Fruit fly (Drosophila melanogaster) whole organism, embryonic: ENCODE data around the gene Rab14.

Experiments used
- Atf-2 ChIP-seq: fragments of 200-800 bp; sonication (Bioruptor generic); optimal IDR thresholded peaks from 2 replicates; lab custom pipeline; 2016; ENCODE audit warnings: missing biosample characterization, missing genetic modification characterization
- B-H2 ChIP-seq: fragments of 200-800 bp; sonication (Bioruptor generic); optimal IDR thresholded peaks from 2 replicates; lab custom pipeline; 2018; ENCODE audit warnings: missing biosample characterization, mild to moderate bottlenecking, missing genetic modification characterization
- CG1024 ChIP-seq: fragments of 200-800 bp; sonication (Bioruptor generic); IDR thresholded peaks from 2 replicates; pipeline ENCODE4 v1.3.6; 2022; ENCODE audit warnings: missing biosample characterization, missing genetic modification characterization
- CG10462 ChIP-seq: fragments of 200-800 bp; sonication (Bioruptor generic); optimal IDR thresholded peaks from 2 replicates; lab custom pipeline; 2016; ENCODE audit warnings: missing biosample characterization, missing genetic modification characterization
- CG11085 ChIP-seq: fragments of 200-800 bp; sonication (Bioruptor generic); IDR thresholded peaks from 2 replicates; pipeline ENCODE4 v1.3.6; 2022; ENCODE audit warnings: missing biosample characterization, missing genetic modification characterization
- CG11723 ChIP-seq: fragments of 200-800 bp; sonication (Bioruptor generic); optimal IDR thresholded peaks from 2 replicates; lab custom pipeline; 2017; ENCODE audit warnings: missing biosample characterization, mild to moderate bottlenecking, missing genetic modification characterization
- CG14014 ChIP-seq: fragments of 200-800 bp; sonication (Bioruptor generic); IDR thresholded peaks from 2 replicates; pipeline ENCODE4 v1.3.6; 2022; ENCODE audit warnings: missing biosample characterization, missing genetic modification characterization
- CG14965 ChIP-seq: fragments of 200-800 bp; sonication (Bioruptor generic); optimal IDR thresholded peaks from 2 replicates; lab custom pipeline; 2016; ENCODE audit warnings: missing biosample characterization, missing genetic modification characterization, borderline replicate concordance
- CG15073 ChIP-seq: fragments of 200-800 bp; sonication (Bioruptor generic); optimal IDR thresholded peaks from 2 replicates; lab custom pipeline; 2016; ENCODE audit warnings: missing biosample characterization, missing genetic modification characterization
- CG17359 ChIP-seq: fragments of 200-800 bp; sonication (Bioruptor generic); optimal IDR thresholded peaks from 3 replicates; lab custom pipeline; 2018; ENCODE audit warnings: missing biosample characterization, mild to moderate bottlenecking, missing genetic modification characterization, moderate library complexity
- CG1832 ChIP-seq: fragments of 200-800 bp; sonication (Bioruptor generic); optimal IDR thresholded peaks from 2 replicates; lab custom pipeline; 2017; ENCODE audit warnings: missing biosample characterization, mild to moderate bottlenecking, missing genetic modification characterization, inconsistent platforms
- CG18599 ChIP-seq: fragments of 200-800 bp; sonication (Bioruptor generic); optimal IDR thresholded peaks from 3 replicates; lab custom pipeline; 2017; ENCODE audit warnings: missing biosample characterization, missing genetic modification characterization, mild to moderate bottlenecking, moderate library complexity, missing genetic modification reagents
- CG2129 ChIP-seq: fragments of 200-800 bp; sonication (Bioruptor generic); IDR thresholded peaks from 2 replicates; pipeline ENCODE4 v1.3.6; 2022; ENCODE audit warnings: missing biosample characterization, missing genetic modification characterization; ENCODE audit not compliant: partially characterized antibody
- CG32532 ChIP-seq: fragments of 200-800 bp; sonication (Bioruptor generic); IDR thresholded peaks from 2 replicates; pipeline ENCODE4 v1.3.6; 2022; ENCODE audit warnings: missing biosample characterization, missing genetic modification characterization
- CG34224 ChIP-seq: fragments of 200-800 bp; sonication (Bioruptor generic); IDR thresholded peaks from 3 replicates; pipeline ENCODE4 v1.3.6; 2022; ENCODE audit warnings: missing biosample characterization, missing genetic modification characterization; ENCODE audit not compliant: partially characterized antibody
- CG4730 ChIP-seq: fragments of 200-800 bp; sonication (Bioruptor generic); IDR thresholded peaks from 2 replicates; pipeline ENCODE4 v1.3.6; 2022; ENCODE audit warnings: missing biosample characterization, missing genetic modification characterization
- CG4854 ChIP-seq: fragments of 200-800 bp; sonication (Bioruptor generic); optimal IDR thresholded peaks from 2 replicates; lab custom pipeline; 2016; ENCODE audit warnings: missing biosample characterization, missing genetic modification characterization, inconsistent platforms
- CG8089 ChIP-seq: fragments of 200-800 bp; sonication (Bioruptor generic); optimal IDR thresholded peaks from 3 replicates; lab custom pipeline; 2016; ENCODE audit warnings: missing biosample characterization, missing genetic modification characterization
- CG8281 ChIP-seq: fragments of 200-800 bp; sonication (Bioruptor generic); optimal IDR thresholded peaks from 2 replicates; lab custom pipeline; 2018; ENCODE audit warnings: missing biosample characterization, mild to moderate bottlenecking, missing genetic modification characterization, moderate library complexity
- CG8944 ChIP-seq: fragments of 200-800 bp; sonication (Bioruptor generic); optimal IDR thresholded peaks from 3 replicates; lab custom pipeline; 2016; ENCODE audit warnings: missing biosample characterization, missing genetic modification characterization
- CG9797 ChIP-seq: fragments of 200-800 bp; sonication (Bioruptor generic); optimal IDR thresholded peaks from 3 replicates; lab custom pipeline; 2018; ENCODE audit warnings: missing biosample characterization, mild to moderate bottlenecking, missing genetic modification characterization
- Dref ChIP-seq: fragments of 200-800 bp; sonication (Bioruptor generic); IDR thresholded peaks from 2 replicates; pipeline ENCODE4 v1.3.6; 2022; ENCODE audit warnings: missing biosample characterization, missing genetic modification characterization
- Drgx ChIP-seq: fragments of 200-800 bp; sonication (Bioruptor generic); IDR thresholded peaks from 2 replicates; pipeline ENCODE4 v1.3.6; 2022; ENCODE audit warnings: missing biosample characterization, missing genetic modification characterization
- E2f2 ChIP-seq: fragments of 200-800 bp; sonication (Bioruptor generic); IDR thresholded peaks from 2 replicates; pipeline ENCODE4 v1.3.6; 2022; ENCODE audit warnings: missing biosample characterization, missing genetic modification characterization
- Eip74EF ChIP-seq, 2 experiments: fragments of 200-800 bp in 1 of 2; fragments of >200 bp in 1 of 2; sonication (Bioruptor generic) in 1 of 2; optimal IDR thresholded peaks; 2 replicates each; lab custom pipeline; 2017 to 2019; ENCODE audit warnings: missing biosample characterization in 2 of 2, missing genetic modification characterization in 2 of 2, mild to moderate bottlenecking in 1 of 2, moderate library complexity in 1 of 2
- GATAe ChIP-seq: fragments of 200-800 bp; sonication (Bioruptor generic); conservative IDR thresholded peaks from 2 replicates; pipeline ENCODE4 v1.3.6; 2022; ENCODE audit warnings: missing biosample characterization, missing genetic modification characterization
- H15 ChIP-seq: fragments of 200-800 bp; sonication (Bioruptor generic); IDR thresholded peaks from 3 replicates; pipeline ENCODE4 v1.3.6; 2022; ENCODE audit warnings: missing biosample characterization, missing genetic modification characterization
- HLHmδ ChIP-seq: fragments of 200-800 bp; sonication (Bioruptor generic); optimal IDR thresholded peaks from 2 replicates; lab custom pipeline; 2018; ENCODE audit warnings: missing biosample characterization, mild to moderate bottlenecking, missing genetic modification characterization, moderate library complexity
- HmgZ ChIP-seq: fragments of 200-800 bp; sonication (Bioruptor generic); optimal IDR thresholded peaks from 2 replicates; lab custom pipeline; 2018; ENCODE audit warnings: missing biosample characterization, mild to moderate bottlenecking, missing genetic modification characterization
- Hmx ChIP-seq: fragments of 200-800 bp; sonication (Bioruptor generic); optimal IDR thresholded peaks from 2 replicates; lab custom pipeline; 2016; ENCODE audit warnings: missing biosample characterization, missing genetic modification characterization
- Hsf ChIP-seq: fragments of 200-800 bp; sonication (Bioruptor generic); optimal IDR thresholded peaks from 3 replicates; lab custom pipeline; 2016; ENCODE audit warnings: missing biosample characterization, missing genetic modification characterization
- Lim3 ChIP-seq: fragments of 200-800 bp; sonication (Bioruptor generic); IDR thresholded peaks from 2 replicates; pipeline ENCODE4 v1.3.6; 2022; ENCODE audit warnings: missing biosample characterization, missing genetic modification characterization
- MBD-R2 ChIP-seq: fragments of 200-800 bp; sonication (Bioruptor generic); IDR thresholded peaks from 2 replicates; pipeline ENCODE4 v1.3.6; 2022; ENCODE audit warnings: missing biosample characterization, missing genetic modification characterization
- Med ChIP-seq: fragments of 200-800 bp; sonication (Bioruptor generic); peaks from one replicate; lab custom pipeline; 2016; ENCODE audit warnings: missing biosample characterization, missing genetic modification characterization, mild to moderate bottlenecking, inconsistent platforms, moderate library complexity
- Mes4 ChIP-seq: fragments of 200-800 bp; sonication (Bioruptor generic); optimal IDR thresholded peaks from 2 replicates; lab custom pipeline; 2016; ENCODE audit warnings: missing biosample characterization, missing genetic modification characterization
- Nf-YC ChIP-seq: fragments of 200-800 bp; optimal IDR thresholded peaks from 3 replicates; lab custom pipeline; 2019; ENCODE audit warnings: missing biosample characterization, mild to moderate bottlenecking, missing genetic modification characterization, moderate library complexity
- Oli ChIP-seq: fragments of 200-800 bp; sonication (Bioruptor generic); optimal IDR thresholded peaks from 2 replicates; lab custom pipeline; 2018; ENCODE audit warnings: missing biosample characterization, mild to moderate bottlenecking, missing genetic modification characterization, moderate library complexity
- Ptx1 ChIP-seq: fragments of 200-800 bp; sonication (Bioruptor generic); IDR thresholded peaks from 2 replicates; pipeline ENCODE4 v1.3.6; 2022; ENCODE audit warnings: missing biosample characterization, missing genetic modification characterization
- Ssrp ChIP-seq: fragments of 200-800 bp; sonication (Bioruptor generic); optimal IDR thresholded peaks from 2 replicates; lab custom pipeline; 2018; ENCODE audit warnings: missing biosample characterization, mild to moderate bottlenecking, missing genetic modification characterization, moderate library complexity
- Trl ChIP-seq, 3 experiments: fragments of >200 bp in 2 of 3; fragments of 200-800 bp in 1 of 3; sonication (Bioruptor generic) in 1 of 3; optimal IDR thresholded peaks; 2 replicates in 1 of 3; 3 replicates in 2 of 3; lab custom pipeline; 2016 to 2017; ENCODE audit warnings: missing biosample characterization in 1 of 3, missing genetic modification characterization in 1 of 3
- bab2 ChIP-seq: fragments of 200-800 bp; sonication (Bioruptor generic); optimal IDR thresholded peaks from 2 replicates; lab custom pipeline; 2016; ENCODE audit warnings: missing biosample characterization, missing genetic modification characterization
- cas ChIP-seq: fragments of 200-800 bp; sonication (Bioruptor generic); IDR thresholded peaks from 2 replicates; pipeline ENCODE4 v1.3.6; 2022; ENCODE audit warnings: missing biosample characterization, missing genetic modification characterization
- crol ChIP-seq: fragments of 200-800 bp; sonication (Bioruptor generic); IDR thresholded peaks from 2 replicates; pipeline ENCODE4 v1.3.6; 2022; ENCODE audit warnings: missing biosample characterization, missing genetic modification characterization
- en ChIP-seq: fragments of 200-800 bp; sonication (Bioruptor generic); optimal IDR thresholded peaks from 2 replicates; lab custom pipeline; 2016; ENCODE audit warnings: missing biosample characterization, missing genetic modification characterization
- hkb ChIP-seq, 2 experiments: fragments of 200-800 bp in 1 of 2; fragments of >200 bp in 1 of 2; sonication (Bioruptor generic) in 1 of 2; IDR thresholded peaks in 1 of 2; optimal IDR thresholded peaks in 1 of 2; 2 replicates each; pipeline versions ENCODE4 v1.3.6 to Lab custom; 2017 to 2022; ENCODE audit warnings: missing biosample characterization in 1 of 2, missing genetic modification characterization in 1 of 2
- luna ChIP-seq: fragments of 200-800 bp; sonication (Bioruptor generic); optimal IDR thresholded peaks from 2 replicates; lab custom pipeline; 2016; ENCODE audit warnings: missing biosample characterization, missing genetic modification characterization
- peb ChIP-seq: fragments of 200-800 bp; sonication (Bioruptor generic); IDR thresholded peaks from 2 replicates; pipeline ENCODE4 v1.3.6; 2022; ENCODE audit warnings: missing biosample characterization, missing genetic modification characterization
- pum ChIP-seq: fragments of 200-800 bp; sonication (Bioruptor generic); optimal IDR thresholded peaks from 2 replicates; lab custom pipeline; 2016; ENCODE audit warnings: missing biosample characterization, missing genetic modification characterization
- sens ChIP-seq: fragments of 200-800 bp; sonication (Bioruptor generic); peaks from one replicate; lab custom pipeline; 2016; ENCODE audit warnings: missing biosample characterization, missing genetic modification characterization

The Rab14 gene

dm6 chr2L:14376484-14377254, 21.7 kb downstream of the Rab14 start (continued):
- TF ChIP-seq CG15073 (GFP tag; lab: Kevin White, UChicago) (no peak), CG11723 (GFP tag; lab: Kevin White, UChicago) (peak; percentile 11), CG10462 (GFP tag; lab: Kevin White, UChicago) (no peak), Mes4 (GFP tag; lab: Kevin White, UChicago) (peak; percentile 19), peb (no peak), CG8089 (GFP tag; lab: Kevin White, UChicago) (no peak), CG1832 (GFP tag; lab: Kevin White, UChicago) (no peak), CG34224 (GFP tag; lab: Robert Waterston, UW) (no peak), Oli (tag; lab: Kevin White, UChicago) (peak; percentile 44), crol (GFP tag; lab: Robert Waterston, UW) (no peak), pum (GFP tag; lab: Kevin White, UChicago) (no peak), luna (GFP tag; lab: Kevin White, UChicago) (no peak), en (GFP tag; lab: Kevin White, UChicago) (no peak), Ptx1 (GFP tag; lab: Robert Waterston, UW) (peak; percentile 48), sens (GFP tag; lab: Kevin White, UChicago) (peak; percentile 31), CG14965 (no peak), bab2 (GFP tag; lab: Kevin White, UChicago) (peak; percentile 44), CG14014 (0 out of 2 replicates have a peak, but pooled peaks have one; percentile 20), Trl (optimal IDR thresholded peaks at IDR 0.05; lab: Kevin White, UChicago) (no peak), Trl (GFP tag; optimal IDR thresholded peaks at IDR 0.05; lab: Kevin White, UChicago) (no peak), Nf-YC (peak; percentile 7), MBD-R2 (no peak), Hsf (GFP tag; lab: Kevin White, UChicago) (peak; percentile 55), CG4854 (GFP tag; lab: Kevin White, UChicago) (no peak), Med (GFP tag; lab: Kevin White, UChicago) (peak; percentile 70), Atf-2 (GFP tag; lab: Kevin White, UChicago) (no peak), Hmx (GFP tag; lab: Kevin White, UChicago) (no peak), CG18599 (GFP tag; lab: Kevin White, UChicago) (peak; percentile 1), GATAe (GFP tag; lab: Robert Waterston, UW) (no peak), CG2129 (GFP tag; lab: Robert Waterston, UW) (no peak), CG11085 (GFP tag; lab: Robert Waterston, UW) (no peak), cas (GFP tag; lab: Robert Waterston, UW) (no peak), E2f2 (GFP tag; lab: Robert Waterston, UW) (no peak), B-H2 (no peak), H15 (GFP tag; lab: Robert Waterston, UW) (no peak), HmgZ (tag; lab: Kevin White, UChicago) (no peak), Lim3 (no peak), Eip74EF (GFP tag; optimal IDR thresholded peaks at IDR 0.05; lab: Kevin White, UChicago) (peak in 1 of 2 experiments; percentile 47), CG8281 (tag; lab: Kevin White, UChicago) (peak; percentile 6), CG4730 (0 out of 2 replicates have a peak, but pooled peaks have one; percentile 13), HLHmδ (GFP tag; lab: Kevin White, UChicago) (no peak), Dref (GFP tag; lab: Robert Waterston, UW) (no peak), Ssrp (tag; lab: Kevin White, UChicago) (peak; percentile 42), CG32532 (GFP tag; lab: Robert Waterston, UW) (peak; percentile 16; the same call in 1 of the 2 replicates), hkb (optimal IDR thresholded peaks at IDR 0.05; lab: Kevin White, UChicago) (no peak), hkb (GFP tag; IDR thresholded peaks at IDR 0.05; lab: Robert Waterston, UW) (no peak), CG9797 (no peak), CG17359 (peak; percentile 22), CG1024 (no peak), CG8944 (GFP tag; lab: Kevin White, UChicago) (peak; percentile 12), Drgx (GFP tag; lab: Robert Waterston, UW) (no peak)
